Fruit fly (Drosophila melanogaster) whole organism, embryonic: ENCODE data around the gene Tengl1.
A peak's percentile ranks its signal among the peaks of the same experiment; 100 is the strongest.

Source experiments
- Antp ChIP-seq: fragments of 200-800 bp; sonication (Bioruptor generic); optimal IDR thresholded peaks from 3 replicates; lab custom pipeline; 2016; ENCODE audit warnings: missing biosample characterization, missing genetic modification characterization
- CG1024 ChIP-seq: fragments of 200-800 bp; sonication (Bioruptor generic); IDR thresholded peaks from 2 replicates; pipeline ENCODE4 v1.3.6; 2022; ENCODE audit warnings: missing biosample characterization, missing genetic modification characterization
- CG11247 ChIP-seq: fragments of 200-800 bp; sonication (Bioruptor generic); IDR thresholded peaks from 2 replicates; pipeline ENCODE4 v1.3.6; 2022; ENCODE audit warnings: missing biosample characterization, missing genetic modification characterization
- CG11504 ChIP-seq: fragments of 200-800 bp; sonication (Bioruptor generic); optimal IDR thresholded peaks from 3 replicates; lab custom pipeline; 2019; ENCODE audit warnings: missing biosample characterization, mild to moderate bottlenecking, missing genetic modification characterization, moderate library complexity
- CG11723 ChIP-seq: fragments of 200-800 bp; sonication (Bioruptor generic); optimal IDR thresholded peaks from 2 replicates; lab custom pipeline; 2017; ENCODE audit warnings: missing biosample characterization, mild to moderate bottlenecking, missing genetic modification characterization
- CG12236 ChIP-seq: fragments of 200-800 bp; sonication (Bioruptor generic); optimal IDR thresholded peaks from 2 replicates; lab custom pipeline; 2016; ENCODE audit warnings: missing biosample characterization, missing genetic modification characterization
- CG15011 ChIP-seq: fragments of 200-800 bp; sonication (Bioruptor generic); optimal IDR thresholded peaks from 3 replicates; lab custom pipeline; 2018; ENCODE audit warnings: missing biosample characterization, mild to moderate bottlenecking, missing genetic modification characterization
- CG15269 ChIP-seq: fragments of 200-800 bp; sonication (Bioruptor generic); optimal IDR thresholded peaks from 2 replicates; lab custom pipeline; 2018; ENCODE audit warnings: missing biosample characterization, mild to moderate bottlenecking, missing genetic modification characterization, moderate library complexity
- CG1602 ChIP-seq: fragments of 200-800 bp; sonication (Bioruptor generic); optimal IDR thresholded peaks from 3 replicates; lab custom pipeline; 2016; ENCODE audit warnings: missing biosample characterization, missing genetic modification characterization
- CG17186 ChIP-seq: fragments of 200-800 bp; sonication (Bioruptor generic); optimal IDR thresholded peaks from 3 replicates; lab custom pipeline; 2017; ENCODE audit warnings: missing biosample characterization, missing genetic modification reagents, missing genetic modification characterization
- CG2120 ChIP-seq: fragments of 200-800 bp; sonication (Bioruptor generic); optimal IDR thresholded peaks from 3 replicates; lab custom pipeline; 2016; ENCODE audit warnings: missing biosample characterization, missing genetic modification characterization
- CG33213 ChIP-seq: fragments of 200-800 bp; sonication (Bioruptor generic); optimal IDR thresholded peaks from 3 replicates; lab custom pipeline; 2016; ENCODE audit warnings: missing biosample characterization, missing genetic modification characterization
- CG3847 ChIP-seq: fragments of 200-800 bp; sonication (Bioruptor generic); IDR thresholded peaks from 2 replicates; pipeline ENCODE4 v1.3.6; 2022; ENCODE audit warnings: missing biosample characterization, missing genetic modification characterization
- CG4854 ChIP-seq: fragments of 200-800 bp; sonication (Bioruptor generic); optimal IDR thresholded peaks from 2 replicates; lab custom pipeline; 2016; ENCODE audit warnings: missing biosample characterization, missing genetic modification characterization, inconsistent platforms
- CG6791 ChIP-seq: fragments of 200-800 bp; sonication (Bioruptor generic); IDR thresholded peaks from 3 replicates; pipeline ENCODE4 v1.3.6; 2022; ENCODE audit warnings: missing biosample characterization, missing genetic modification characterization; ENCODE audit not compliant: partially characterized antibody
- CG6854 ChIP-seq: fragments of 200-800 bp; sonication (Bioruptor generic); optimal IDR thresholded peaks from 3 replicates; lab custom pipeline; 2017; ENCODE audit warnings: missing biosample characterization, mild to moderate bottlenecking, missing genetic modification characterization
- CG8290 ChIP-seq, 3 experiments: fragments of 200-800 bp; sonication (Bioruptor generic); optimal IDR thresholded peaks; 2 replicates each; lab custom pipeline; 2016 to 2019; ENCODE audit warnings: missing biosample characterization in 3 of 3, missing genetic modification characterization in 3 of 3, mild to moderate bottlenecking in 2 of 3, moderate library complexity in 1 of 3
- CG8924 ChIP-seq: fragments of 200-800 bp; optimal IDR thresholded peaks from 3 replicates; lab custom pipeline; 2019; ENCODE audit warnings: missing biosample characterization, mild to moderate bottlenecking, missing genetic modification characterization, moderate library complexity
- Deaf1 ChIP-seq: fragments of 200-800 bp; optimal IDR thresholded peaks from 3 replicates; lab custom pipeline; 2019; ENCODE audit warnings: missing biosample characterization, mild to moderate bottlenecking, missing genetic modification characterization, moderate library complexity
- E2f2 ChIP-seq: fragments of 200-800 bp; sonication (Bioruptor generic); IDR thresholded peaks from 2 replicates; pipeline ENCODE4 v1.3.6; 2022; ENCODE audit warnings: missing biosample characterization, missing genetic modification characterization
- Ets65A ChIP-seq: fragments of 200-800 bp; sonication (Bioruptor generic); peaks from one replicate; lab custom pipeline; 2016; ENCODE audit warnings: missing biosample characterization, missing genetic modification characterization
- GATAe ChIP-seq: fragments of 200-800 bp; sonication (Bioruptor generic); conservative IDR thresholded peaks from 2 replicates; pipeline ENCODE4 v1.3.6; 2022; ENCODE audit warnings: missing biosample characterization, missing genetic modification characterization
- Hmr ChIP-seq: fragments of 200-800 bp; sonication (Bioruptor generic); optimal IDR thresholded peaks from 3 replicates; lab custom pipeline; 2017; ENCODE audit warnings: mild to moderate bottlenecking, missing biosample characterization, missing genetic modification reagents, missing genetic modification characterization
- MESR4 ChIP-seq: fragments of 200-800 bp; sonication (Bioruptor generic); optimal IDR thresholded peaks from 2 replicates; lab custom pipeline; 2018; ENCODE audit warnings: missing biosample characterization, mild to moderate bottlenecking, missing genetic modification characterization, moderate library complexity
- Mrtf ChIP-seq: fragments of 200-800 bp; sonication (Bioruptor generic); IDR thresholded peaks from 3 replicates; pipeline ENCODE4 v1.3.6; 2022; ENCODE audit warnings: missing biosample characterization, missing genetic modification characterization
- Myb ChIP-seq: fragments of 200-800 bp; sonication (Bioruptor generic); optimal IDR thresholded peaks from 2 replicates; lab custom pipeline; 2016; ENCODE audit warnings: missing biosample characterization, missing genetic modification characterization
- Oaz ChIP-seq: fragments of 200-800 bp; sonication (Bioruptor generic); IDR thresholded peaks from 2 replicates; pipeline ENCODE4 v1.3.6; 2022; ENCODE audit warnings: missing biosample characterization, missing genetic modification characterization
- PHDP ChIP-seq: fragments of 200-800 bp; sonication (Bioruptor generic); optimal IDR thresholded peaks from 3 replicates; lab custom pipeline; 2018; ENCODE audit warnings: missing biosample characterization, mild to moderate bottlenecking, missing genetic modification characterization, moderate library complexity
- TFAM ChIP-seq: fragments of 200-800 bp; sonication (Bioruptor generic); optimal IDR thresholded peaks from 2 replicates; lab custom pipeline; 2017; ENCODE audit warnings: missing biosample characterization, missing genetic modification characterization, inconsistent platforms
- Trl ChIP-seq, 3 experiments: fragments of >200 bp in 2 of 3; fragments of 200-800 bp in 1 of 3; sonication (Bioruptor generic) in 1 of 3; optimal IDR thresholded peaks; 2 replicates in 1 of 3; 3 replicates in 2 of 3; lab custom pipeline; 2016 to 2017; ENCODE audit warnings: missing biosample characterization in 1 of 3, missing genetic modification characterization in 1 of 3
- ash1 ChIP-seq: fragments of 200-800 bp; sonication (Bioruptor generic); optimal IDR thresholded peaks from 2 replicates; lab custom pipeline; 2018; ENCODE audit warnings: missing biosample characterization, mild to moderate bottlenecking, missing genetic modification characterization
- ato ChIP-seq: fragments of 200-800 bp; sonication (Bioruptor generic); IDR thresholded peaks from 2 replicates; pipeline ENCODE4 v1.3.6; 2022; ENCODE audit warnings: missing biosample characterization, missing genetic modification characterization; ENCODE audit not compliant: partially characterized antibody
- ci ChIP-seq: fragments of 200-800 bp; sonication (Bioruptor generic); IDR thresholded peaks from 3 replicates; pipeline ENCODE4 v1.3.6; 2022; ENCODE audit warnings: missing biosample characterization, missing genetic modification characterization
- corto ChIP-seq: fragments of 200-800 bp; sonication (Bioruptor generic); optimal IDR thresholded peaks from 2 replicates; lab custom pipeline; 2016; ENCODE audit warnings: missing biosample characterization, mild to moderate bottlenecking, missing genetic modification characterization, moderate library complexity
- dmrt99B ChIP-seq: fragments of 200-800 bp; sonication (Bioruptor generic); optimal IDR thresholded peaks from 2 replicates; lab custom pipeline; 2018; ENCODE audit warnings: missing biosample characterization, mild to moderate bottlenecking, missing genetic modification characterization, moderate library complexity
- emc ChIP-seq: fragments of 200-800 bp; sonication (Bioruptor generic); optimal IDR thresholded peaks from 2 replicates; lab custom pipeline; 2016; ENCODE audit warnings: missing biosample characterization, missing genetic modification characterization
- exex ChIP-seq: fragments of 200-800 bp; sonication (Bioruptor generic); optimal IDR thresholded peaks from 4 replicates; lab custom pipeline; 2018; ENCODE audit warnings: missing biosample characterization, mild to moderate bottlenecking, missing genetic modification characterization, moderate library complexity
- ftz-f1 ChIP-seq: fragments of 200-800 bp; sonication (Bioruptor generic); optimal IDR thresholded peaks from 2 replicates; lab custom pipeline; 2016; ENCODE audit warnings: missing biosample characterization, missing genetic modification characterization
- kah ChIP-seq: fragments of 200-800 bp; sonication (Bioruptor generic); optimal IDR thresholded peaks from 2 replicates; lab custom pipeline; 2018; ENCODE audit warnings: missing biosample characterization, mild to moderate bottlenecking, missing genetic modification characterization
- lab ChIP-seq: fragments of 200-800 bp; sonication (Bioruptor generic); optimal IDR thresholded peaks from 3 replicates; lab custom pipeline; 2017; ENCODE audit warnings: missing biosample characterization, missing genetic modification characterization, mild to moderate bottlenecking, moderate library complexity, missing genetic modification reagents
- lmd ChIP-seq: fragments of 200-800 bp; sonication (Bioruptor generic); IDR thresholded peaks from 2 replicates; pipeline ENCODE4 v1.3.6; 2022; ENCODE audit warnings: missing biosample characterization, missing genetic modification characterization
- mld ChIP-seq: fragments of 200-800 bp; sonication (Bioruptor generic); IDR thresholded peaks from 3 replicates; pipeline ENCODE4 v1.3.6; 2022; ENCODE audit warnings: missing biosample characterization, missing genetic modification characterization; ENCODE audit not compliant: partially characterized antibody
- nerfin-1 ChIP-seq: fragments of 200-800 bp; sonication (Bioruptor generic); optimal IDR thresholded peaks from 3 replicates; lab custom pipeline; 2019; ENCODE audit warnings: missing biosample characterization, mild to moderate bottlenecking, missing genetic modification characterization, moderate library complexity
- seq ChIP-seq: fragments of 200-800 bp; sonication (Bioruptor generic); IDR thresholded peaks from 2 replicates; pipeline ENCODE4 v1.3.6; 2022; ENCODE audit warnings: missing biosample characterization, missing genetic modification characterization
- toy ChIP-seq: fragments of 200-800 bp; sonication (Bioruptor generic); IDR thresholded peaks from 2 replicates; pipeline ENCODE4 v1.3.6; 2022; ENCODE audit warnings: missing biosample characterization, missing genetic modification characterization
- vnd ChIP-seq: fragments of 200-800 bp; sonication (Bioruptor generic); IDR thresholded peaks from 3 replicates; pipeline ENCODE4 v1.3.6; 2022; ENCODE audit warnings: missing biosample characterization, missing genetic modification characterization; ENCODE audit not compliant: partially characterized antibody
- vvl ChIP-seq: fragments of 200-800 bp; sonication (Bioruptor generic); IDR thresholded peaks from 2 replicates; pipeline ENCODE4 v1.3.6; 2022; ENCODE audit warnings: missing biosample characterization, missing genetic modification characterization

The Tengl1 gene

dm6 chr2L:2226259-2227121, 13.9 kb downstream of the Tengl1 start, which contains the start of the genes CG15387 and sau (continued):
- TF ChIP-seq Ets65A (peak; percentile 99), CG3847 (GFP tag; lab: Robert Waterston, UW) (peak; percentile 89), CG11247 (GFP tag; lab: Robert Waterston, UW) (peak; percentile 78), ato (GFP tag; lab: Robert Waterston, UW) (peak; percentile 72), toy (GFP tag; lab: Robert Waterston, UW) (peak; percentile 65; the same call in 1 of the 2 replicates), vvl (GFP tag; lab: Robert Waterston, UW) (peak; percentile 88), MESR4 (GFP tag; lab: Kevin White, UChicago) (peak; percentile 42), Oaz (GFP tag; lab: Robert Waterston, UW) (peak; percentile 55), Mrtf (GFP tag; lab: Robert Waterston, UW) (peak; percentile 70; the same call in 2 of the 3 replicates), CG15269 (tag; lab: Kevin White, UChicago) (peak; percentile 85), CG6791 (GFP tag; lab: Robert Waterston, UW) (peak; percentile 84), lab (peak; percentile 91), CG4854 (GFP tag; lab: Kevin White, UChicago) (peak; percentile 88), exex (peak; percentile 73), Deaf1 (tag; lab: Kevin White, UChicago) (peak; percentile 59), CG11723 (peak; percentile 73), CG17186 (peak; percentile 79), CG6854 (peak; percentile 70), mld (GFP tag; lab: Robert Waterston, UW) (peak; percentile 90), TFAM (GFP tag; lab: Kevin White, UChicago) (peak; percentile 24), Trl (optimal IDR thresholded peaks at IDR 0.05; lab: Kevin White, UChicago) (no peak), Trl (GFP tag; optimal IDR thresholded peaks at IDR 0.05; lab: Kevin White, UChicago) (peak; percentile 96), corto (GFP tag; lab: Kevin White, UChicago) (peak; percentile 82), kah (GFP tag; lab: Kevin White, UChicago) (peak; percentile 29), Hmr (GFP tag; lab: Kevin White, UChicago) (peak; percentile 89), CG15011 (GFP tag; lab: Kevin White, UChicago) (peak; percentile 73), CG1024 (GFP tag; lab: Robert Waterston, UW) (peak; percentile 66), vnd (GFP tag; lab: Robert Waterston, UW) (peak; percentile 92), GATAe (GFP tag; lab: Robert Waterston, UW) (no peak; the same call in 1 of the 2 replicates), CG1602 (peak; percentile 91), seq (GFP tag; lab: Robert Waterston, UW) (peak; percentile 80), dmrt99B (tag; lab: Kevin White, UChicago) (peak; percentile 79), CG12236 (peak; percentile 78), emc (GFP tag; lab: Kevin White, UChicago) (peak; percentile 68), CG33213 (GFP tag; lab: Kevin White, UChicago) (peak; percentile 89), ci (peak; percentile 89), CG11504 (tag; lab: Kevin White, UChicago) (peak; percentile 87), CG2120 (GFP tag; lab: Kevin White, UChicago) (peak; percentile 96), nerfin-1 (tag; lab: Kevin White, UChicago) (peak; percentile 83), CG8924 (tag; lab: Kevin White, UChicago) (peak; percentile 85), lmd (GFP tag; lab: Robert Waterston, UW) (peak; percentile 82), Myb (peak; percentile 80), ash1 (GFP tag; lab: Kevin White, UChicago) (no peak), CG8290 (GFP tag; optimal IDR thresholded peaks at IDR 0.05; lab: Kevin White, UChicago) (peak; percentile 92), CG8290 (tag; optimal IDR thresholded peaks at IDR 0.05; lab: Kevin White, UChicago) (peak; percentile 70 to 88), PHDP (tag; lab: Kevin White, UChicago) (peak; percentile 89), Antp (GFP tag; lab: Kevin White, UChicago) (peak; percentile 90), ftz-f1 (peak; percentile 53), E2f2 (GFP tag; lab: Robert Waterston, UW) (peak; percentile 65)
